Worm (Caenorhabditis elegans): ENCODE measurements around the gene cng-1.

- TF ChIP-seq nhr-11 (tag; optimal IDR thresholded peaks at IDR 0.05) (no peak), snpc-4 (tag; optimal IDR thresholded peaks at IDR 0.05) (no peak), F13H6.1 (tag; optimal IDR thresholded peaks at IDR 0.05) (no peak), aly-2 (tag; optimal IDR thresholded peaks at IDR 0.05) (no peak), blmp-1 (tag; optimal IDR thresholded peaks at IDR 0.05; ENCODE audit: insufficient read depth) (no peak), lin-39 (tag; optimal IDR thresholded peaks at IDR 0.05) (no peak), egl-27 (tag; optimal IDR thresholded peaks at IDR 0.05) (no peak), unc-39 (tag; optimal IDR thresholded peaks at IDR 0.05) (no peak), unc-62 (GFP tag; optimal IDR thresholded peaks at IDR 0.05) (no peak)
These were observed 17.1 kb downstream of the cng-1 start, which contains the start of gene obr-2 for ce11 chrV:15014164-15014563.
